Worm (Caenorhabditis elegans) whole organism, young adult: ENCODE results near the gene F44E2.8.
A peak's percentile ranks its signal among the peaks of the same experiment; 100 is the strongest.

Source experiments
- B0035.1 ChIP-seq: sonication (generic microtip); optimal IDR thresholded peaks from 2 replicates; lab custom pipeline; 2016; ENCODE audit warnings: missing genetic modification characterization, mild to moderate bottlenecking, missing compliant biosample characterization, missing genotype, missing genetic modification reagents
- B0336.3 ChIP-seq: fragments of 200-800 bp; sonication (Bioruptor generic); IDR thresholded peaks from 2 replicates; pipeline ENCODE4 v1.3.6; 2022; ENCODE audit warnings: missing genetic modification characterization, missing compliant biosample characterization
- C06A6.2 ChIP-seq: fragments of 200-800 bp; sonication (Bioruptor generic); conservative IDR thresholded peaks from 2 replicates; pipeline ENCODE4 v1.3.6; 2022; ENCODE audit warnings: missing genetic modification characterization, missing compliant biosample characterization
- F37B4.10 ChIP-seq: fragments of 200-800 bp; sonication (Bioruptor generic); IDR thresholded peaks from 2 replicates; pipeline ENCODE4 v1.3.6; 2022; ENCODE audit warnings: missing genetic modification characterization, missing compliant biosample characterization
- K11D2.4 ChIP-seq: fragments of 200-800 bp; sonication (Bioruptor generic); IDR thresholded peaks from 2 replicates; pipeline ENCODE4 v1.3.6; 2022; ENCODE audit warnings: missing genetic modification reagents, missing genetic modification characterization, missing compliant biosample characterization
- K12H6.12 ChIP-seq: fragments of 200-800 bp; sonication (Bioruptor generic); optimal IDR thresholded peaks from 2 replicates; lab custom pipeline; 2018; ENCODE audit warnings: mild to moderate bottlenecking, missing genetic modification characterization, missing compliant biosample characterization
- ZK185.1 ChIP-seq: sonication (generic microtip); optimal IDR thresholded peaks from 2 replicates; lab custom pipeline; 2016; ENCODE audit warnings: mild to moderate bottlenecking, missing genetic modification characterization, missing compliant biosample characterization; ENCODE audit not compliant: poor library complexity, severe bottlenecking
- ama-1 ChIP-seq, 3 experiments: fragments of 150-350 bp in 1 of 3; sonication (generic microtip) in 2 of 3; optimal IDR thresholded peaks; 2 replicates each; lab custom pipeline; 2014 to 2018; ENCODE audit warnings: missing biosample characterization in 2 of 3, missing genetic modification characterization in 2 of 3, missing genetic modification reagents in 2 of 3
- aptf-2 ChIP-seq: fragments of 200-800 bp; sonication (Bioruptor generic); conservative IDR thresholded peaks from 2 replicates; pipeline ENCODE4 v1.3.6; 2022; ENCODE audit warnings: missing genetic modification reagents, missing genetic modification characterization, missing compliant biosample characterization
- attf-3 ChIP-seq: fragments of 200-800 bp; sonication (Bioruptor generic); conservative IDR thresholded peaks from 2 replicates; pipeline ENCODE4 v1.3.6; 2022; ENCODE audit warnings: missing genetic modification reagents, missing genetic modification characterization, missing compliant biosample characterization
- attf-5 ChIP-seq: fragments of 200-800 bp; sonication (Bioruptor generic); optimal IDR thresholded peaks from 2 replicates; lab custom pipeline; 2018; ENCODE audit warnings: mild to moderate bottlenecking, missing genetic modification characterization, missing compliant biosample characterization
- bed-2 ChIP-seq: fragments of 200-800 bp; sonication (Bioruptor generic); IDR thresholded peaks from 2 replicates; pipeline ENCODE4 v1.3.6; 2022; ENCODE audit warnings: missing genetic modification reagents, missing genetic modification characterization, missing compliant biosample characterization
- cebp-1 ChIP-seq, 2 experiments: fragments of 200-800 bp in 1 of 2; sonication (Bioruptor generic) in 1 of 2; sonication (generic microtip) in 1 of 2; IDR thresholded peaks in 1 of 2; optimal IDR thresholded peaks in 1 of 2; 2 replicates each; pipeline versions ENCODE4 v1.3.6 to Lab custom; 2017 to 2022; ENCODE audit warnings: missing compliant biosample characterization in 2 of 2, missing genetic modification characterization in 2 of 2, mild to moderate bottlenecking in 1 of 2, missing genetic modification reagents in 1 of 2, moderate library complexity in 1 of 2
- ceh-27 ChIP-seq: fragments of 200-800 bp; sonication (Bioruptor generic); optimal IDR thresholded peaks from 2 replicates; lab custom pipeline; 2018; ENCODE audit warnings: mild to moderate bottlenecking, missing genetic modification characterization, moderate library complexity, missing compliant biosample characterization
- chd-7 ChIP-seq: sonication (generic microtip); optimal IDR thresholded peaks from 2 replicates; lab custom pipeline; 2016; ENCODE audit warnings: mild to moderate bottlenecking, missing genetic modification characterization, moderate library complexity, missing compliant biosample characterization
- die-1 ChIP-seq: sonication (generic microtip); optimal IDR thresholded peaks from 2 replicates; lab custom pipeline; 2016; ENCODE audit warnings: missing genotype, mild to moderate bottlenecking, missing genetic modification characterization, missing compliant biosample characterization
- dox-1 ChIP-seq: fragments of 200-800 bp; sonication (Bioruptor generic); IDR thresholded peaks from 2 replicates; pipeline ENCODE4 v1.3.6; 2022; ENCODE audit warnings: missing genetic modification reagents, missing genetic modification characterization, missing compliant biosample characterization
- egl-18 ChIP-seq: fragments of 200-800 bp; sonication (Bioruptor generic); IDR thresholded peaks from 2 replicates; pipeline ENCODE4 v1.3.6; 2022; ENCODE audit warnings: missing genetic modification reagents, missing genetic modification characterization, missing compliant biosample characterization
- egrh-3 ChIP-seq: fragments of 200-800 bp; sonication (Bioruptor generic); IDR thresholded peaks from 2 replicates; pipeline ENCODE4 v1.3.6; 2022; ENCODE audit warnings: missing genetic modification reagents, missing genetic modification characterization, missing compliant biosample characterization
- ekl-4 ChIP-seq: fragments of 200-800 bp; sonication (Bioruptor generic); IDR thresholded peaks from 2 replicates; pipeline ENCODE4 v1.3.6; 2022; ENCODE audit warnings: missing genetic modification reagents, missing genetic modification characterization, missing compliant biosample characterization
- hmg-1.2 ChIP-seq: fragments of 200-800 bp; sonication (Bioruptor generic); IDR thresholded peaks from 2 replicates; pipeline ENCODE4 v1.3.6; 2022; ENCODE audit warnings: missing genetic modification reagents, missing genetic modification characterization, missing compliant biosample characterization
- lin-35 ChIP-seq, 3 experiments: fragments of 150-350 bp in 2 of 3; sonication (generic microtip) in 1 of 3; optimal IDR thresholded peaks; 2 replicates each; lab custom pipeline; 2014 to 2018; ENCODE audit warnings: missing biosample characterization in 3 of 3, missing genetic modification characterization in 3 of 3, missing genetic modification reagents in 3 of 3
- lin-40 ChIP-seq: sonication (generic microtip); optimal IDR thresholded peaks from 2 replicates; lab custom pipeline; 2016; ENCODE audit warnings: missing genetic modification characterization, mild to moderate bottlenecking, missing compliant biosample characterization, missing genotype, missing genetic modification reagents
- lin-54 ChIP-seq: fragments of 200-800 bp; sonication (Bioruptor generic); optimal IDR thresholded peaks from 2 replicates; lab custom pipeline; 2018; ENCODE audit warnings: mild to moderate bottlenecking, missing genetic modification characterization, missing compliant biosample characterization
- lir-1 ChIP-seq: fragments of 200-800 bp; sonication (Bioruptor generic); conservative IDR thresholded peaks from 2 replicates; pipeline ENCODE4 v1.3.6; 2022; ENCODE audit warnings: missing genetic modification reagents, missing genetic modification characterization, missing compliant biosample characterization
- madf-10 ChIP-seq: sonication (generic microtip); optimal IDR thresholded peaks from 2 replicates; lab custom pipeline; 2016; ENCODE audit warnings: mild to moderate bottlenecking, missing genetic modification characterization, missing compliant biosample characterization
- madf-8 ChIP-seq: fragments of 200-800 bp; sonication (Bioruptor generic); conservative IDR thresholded peaks from 2 replicates; pipeline ENCODE4 v1.3.6; 2022; ENCODE audit warnings: missing genetic modification reagents, missing genetic modification characterization, missing compliant biosample characterization
- mcd-1 ChIP-seq: fragments of 200-800 bp; sonication (Bioruptor generic); IDR thresholded peaks from 2 replicates; pipeline ENCODE4 v1.3.6; 2022; ENCODE audit warnings: missing genetic modification reagents, missing genetic modification characterization, missing compliant biosample characterization
- nhr-120 ChIP-seq: fragments of 200-800 bp; sonication (Bioruptor generic); IDR thresholded peaks from 2 replicates; pipeline ENCODE4 v1.3.6; 2022; ENCODE audit warnings: missing genetic modification characterization, missing compliant biosample characterization
- pbrm-1 ChIP-seq: fragments of 200-800 bp; sonication (Bioruptor generic); IDR thresholded peaks from 2 replicates; pipeline ENCODE4 v1.3.6; 2022; ENCODE audit warnings: missing genetic modification reagents, missing genetic modification characterization, missing compliant biosample characterization
- pha-4 ChIP-seq: fragments of 150-350 bp; sonication (generic microtip); optimal IDR thresholded peaks from 2 replicates; lab custom pipeline; 2014; ENCODE audit warnings: missing biosample characterization, missing genetic modification reagents, missing genetic modification characterization
- snpc-4 ChIP-seq, 5 experiments: fragments of 150-350 bp in 1 of 5; sonication (generic microtip) in 4 of 5; optimal IDR thresholded peaks; 2 replicates each; lab custom pipeline; 2014 to 2018; ENCODE audit warnings: missing genetic modification characterization in 5 of 5, missing biosample characterization in 3 of 5, antibody characterized with exemption in 2 of 5, mild to moderate bottlenecking in 2 of 5, missing compliant biosample characterization in 2 of 5, missing genotype in 2 of 5, moderate library complexity in 2 of 5, missing genetic modification reagents in 1 of 5
- somi-1 ChIP-seq: fragments of 200-800 bp; sonication (Bioruptor generic); optimal IDR thresholded peaks from 2 replicates; lab custom pipeline; 2018; ENCODE audit warnings: mild to moderate bottlenecking, missing genetic modification characterization, missing compliant biosample characterization
- tbp1 ChIP-seq: fragments of 200-800 bp; sonication (Bioruptor generic); optimal IDR thresholded peaks from 2 replicates; lab custom pipeline; 2018; ENCODE audit warnings: mild to moderate bottlenecking, missing genetic modification characterization, missing compliant biosample characterization
- tlf-1 ChIP-seq: fragments of 200-800 bp; sonication (Bioruptor generic); optimal IDR thresholded peaks from 2 replicates; lab custom pipeline; 2018; ENCODE audit warnings: mild to moderate bottlenecking, missing genetic modification characterization, missing compliant biosample characterization
- xnd-1 ChIP-seq: sonication (generic microtip); optimal IDR thresholded peaks from 2 replicates; lab custom pipeline; 2016; ENCODE audit warnings: missing genotype, missing genetic modification reagents, missing genetic modification characterization, missing compliant biosample characterization
- zfh-2 ChIP-seq: fragments of 200-800 bp; sonication (Bioruptor generic); conservative IDR thresholded peaks from 2 replicates; pipeline ENCODE4 v1.3.6; 2022; ENCODE audit warnings: missing genetic modification reagents, missing genetic modification characterization, missing compliant biosample characterization
- ztf-18 ChIP-seq: sonication (generic microtip); optimal IDR thresholded peaks from 2 replicates; lab custom pipeline; 2016; ENCODE audit warnings: missing genotype, mild to moderate bottlenecking, missing genetic modification characterization, missing compliant biosample characterization
- ztf-25 ChIP-seq: fragments of 200-800 bp; sonication (Bioruptor generic); IDR thresholded peaks from 2 replicates; pipeline ENCODE4 v1.3.6; 2022; ENCODE audit warnings: missing genetic modification reagents, missing genetic modification characterization, missing compliant biosample characterization
- ztf-26 ChIP-seq: sonication (generic microtip); optimal IDR thresholded peaks from 2 replicates; lab custom pipeline; 2017; ENCODE audit warnings: missing genetic modification characterization, missing compliant biosample characterization

The F44E2.8 gene

DNA sequence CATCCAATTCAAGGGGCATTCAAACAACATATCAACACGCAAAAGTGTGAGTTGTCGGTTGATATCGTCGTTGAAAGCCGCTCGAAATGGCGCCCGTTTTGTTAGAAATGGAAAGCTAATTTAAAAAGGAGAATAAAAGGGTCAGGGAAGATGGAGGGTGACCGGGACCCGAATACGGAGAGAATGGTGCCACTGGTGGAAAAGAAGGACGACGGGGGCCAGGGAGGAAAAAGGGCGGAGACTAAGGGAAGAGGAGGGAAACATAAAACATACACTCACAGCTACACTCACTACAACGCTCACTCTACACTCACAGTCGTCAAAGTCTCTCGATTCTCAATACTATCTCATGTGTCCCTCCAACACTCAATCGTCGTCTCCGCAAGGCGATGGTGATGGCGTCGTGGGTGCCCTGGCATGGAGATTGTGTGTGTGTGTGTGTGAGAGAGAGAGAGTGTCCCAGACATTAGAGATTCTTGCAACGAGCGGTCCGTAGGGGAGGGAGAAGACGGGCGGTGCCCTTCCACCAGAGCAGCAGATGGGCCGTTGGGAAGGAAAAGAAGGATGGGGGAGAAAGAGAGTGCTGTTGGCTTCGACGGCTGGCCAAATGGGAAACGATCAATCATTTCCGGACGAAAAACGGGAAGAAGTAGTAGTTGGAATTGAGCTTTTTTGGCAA lies 24.5 kb upstream of the F44E2.8 start:
- TF ChIP-seq nhr-120 (GFP tag; lab: Robert Waterston, UW) (no peak), ekl-4 (GFP tag; lab: Robert Waterston, UW) (peak; percentile 59; the same call in 1 of the 2 replicates), pha-4 (tag; lab: Kevin White, UChicago) (no peak), aptf-2 (0 out of 2 replicates have a peak, but pooled peaks have one; percentile 37), B0336.3 (0 out of 2 replicates have a peak, but pooled peaks have one; percentile 39), somi-1 (GFP tag; lab: Kevin White, UChicago) (peak; percentile 52), pbrm-1 (GFP tag; lab: Robert Waterston, UW) (0 out of 2 replicates have a peak, but pooled peaks have one; percentile 33), attf-3 (GFP tag; lab: Robert Waterston, UW) (no peak), lin-40 (tag; lab: Kevin White, UChicago) (peak; percentile 68), die-1 (tag; lab: Kevin White, UChicago) (peak; percentile 15), tbp1 (GFP tag; lab: Kevin White, UChicago) (peak; percentile 8), F37B4.10 (GFP tag; lab: Robert Waterston, UW) (no peak), lin-54 (peak; percentile 34), lir-1 (GFP tag; lab: Robert Waterston, UW) (peak; percentile 94), C06A6.2 (0 out of 2 replicates have a peak, but pooled peaks have one; percentile 30), K11D2.4 (GFP tag; lab: Robert Waterston, UW) (0 out of 2 replicates have a peak, but pooled peaks have one; percentile 23), lin-35 (GFP tag; optimal IDR thresholded peaks at IDR 0.05; lab: Kevin White, UChicago) (peak in 1 of 3 experiments; percentile 56), B0035.1 (tag; lab: Kevin White, UChicago) (no peak), bed-2 (GFP tag; lab: Robert Waterston, UW) (no peak), ZK185.1 (tag; lab: Kevin White, UChicago) (peak; percentile 68), xnd-1 (tag; lab: Kevin White, UChicago) (no peak), zfh-2 (peak; percentile 94), egl-18 (GFP tag; lab: Robert Waterston, UW) (no peak), snpc-4 (GFP tag; optimal IDR thresholded peaks at IDR 0.05; lab: Kevin White, UChicago) (peak; percentile 28), snpc-4 (tag; optimal IDR thresholded peaks at IDR 0.05; lab: Kevin White, UChicago) (peak in 1 of 4 experiments; percentile 35), madf-8 (GFP tag; lab: Robert Waterston, UW) (no peak), chd-7 (tag; lab: Kevin White, UChicago) (peak; percentile 76), ztf-25 (GFP tag; lab: Robert Waterston, UW) (no peak), dox-1 (GFP tag; lab: Robert Waterston, UW) (peak; percentile 61; the same call in 1 of the 2 replicates), hmg-1.2 (GFP tag; lab: Robert Waterston, UW) (peak; percentile 91), madf-10 (peak; percentile 32), cebp-1 (GFP tag; IDR thresholded peaks at IDR 0.05; lab: Robert Waterston, UW) (no peak), cebp-1 (tag; optimal IDR thresholded peaks at IDR 0.05; lab: Kevin White, UChicago) (peak; percentile 71), egrh-3 (GFP tag; lab: Robert Waterston, UW) (peak; percentile 68), ama-1 (optimal IDR thresholded peaks at IDR 0.05; lab: Kevin White, UChicago) (peak; percentile 73), ama-1 (GFP tag; optimal IDR thresholded peaks at IDR 0.05; lab: Kevin White, UChicago) (no peak), attf-5 (GFP tag; lab: Kevin White, UChicago) (peak; percentile 53), ztf-18 (peak; percentile 45), tlf-1 (GFP tag; lab: Kevin White, UChicago) (no peak), K12H6.12 (tag; lab: Kevin White, UChicago) (peak; percentile 83), mcd-1 (GFP tag; lab: Robert Waterston, UW) (peak; percentile 52), ceh-27 (GFP tag; lab: Kevin White, UChicago) (peak; percentile 81), ztf-26 (tag; lab: Kevin White, UChicago) (no peak)
